Worm (Caenorhabditis elegans) whole organism, L4 larva: ENCODE results near the gene F47E1.2.

ENCODE experiments used
- lin-15B ChIP-seq: fragments of 150-350 bp; sonication (generic microtip); optimal IDR thresholded peaks from 3 replicates; lab custom pipeline; 2014; ENCODE audit warnings: missing biosample characterization, missing genetic modification characterization
- pqm-1 ChIP-seq: sonication (generic microtip); optimal IDR thresholded peaks from 2 replicates; lab custom pipeline; 2017; ENCODE audit warnings: missing biosample characterization, missing genetic modification characterization

ce11 chrX:9035142-9035541 lies 22.3 kb upstream of the F47E1.2 start:
- TF ChIP-seq lin-15B (tag; lab: Kevin White, UChicago) (no peak), pqm-1 (tag; lab: Kevin White, UChicago) (peak; percentile 73)
